Worm (Caenorhabditis elegans) whole organism, dauer: ENCODE results near the gene K06G5.3.

ENCODE experiments used
- unc-62 ChIP-seq: sonication (generic microtip); optimal IDR thresholded peaks from 2 replicates; lab custom pipeline; 2017; ENCODE audit warnings: missing biosample characterization, missing genetic modification reagents, missing genetic modification characterization

Gene K06G5.3

ce11 chrX:14223156-14223555 is at the start of gene K06G5.3:
Gene K06G5.3 (minus strand): TSS chrX:14223256.
- no peak for TF ChIP-seq unc-62

- no peak for TF ChIP-seq unc-62
These were observed 44.7 kb upstream of the K06G5.3 start, which contains the start of gene del-1 for ce11 chrX:14267781-14268180. Gene del-1 (plus strand): TSS chrX:14268081.

ce11 chrX:14267170-14267569 is 44.1 kb upstream of the K06G5.3 start:
- TF ChIP-seq unc-62, result no peak

- no peak for TF ChIP-seq unc-62
These were observed 40.4 kb upstream of the K06G5.3 start, which contains the start of gene E02H4.8 for ce11 chrX:14263473-14263872. Gene E02H4.8 (minus strand): TSS chrX:14263573.

ce11 chrX:14257661-14258060 is 34.6 kb upstream of the K06G5.3 start, which contains the start of gene E02H4.4:
Gene E02H4.4 (plus strand): TSS chrX:14257961.
- TF ChIP-seq unc-62, result no peak

- TF ChIP-seq unc-62, result no peak
These were observed 32.9 kb upstream of the K06G5.3 start, which contains the start of gene E02H4.7 for ce11 chrX:14255973-14256372. Gene E02H4.7 (plus strand): TSS chrX:14256273.

ce11 chrX:14255031-14255430 is 32.0 kb upstream of the K06G5.3 start, which contains the start of gene E02H4.5:
Gene E02H4.5 (minus strand): TSS chrX:14255131.
- no peak for TF ChIP-seq unc-62

- no peak for TF ChIP-seq unc-62
These were observed 29.0 kb upstream of the K06G5.3 start, which contains the start of gene E02H4.6 for ce11 chrX:14252042-14252441. Gene E02H4.6 (minus strand): TSS chrX:14252142.

ce11 chrX:14247436-14248103 is 24.5 kb upstream of the K06G5.3 start, which contains the start of gene K04C1.5:
Gene K04C1.5 (plus strand): TSS chrX:14248053.
- TF ChIP-seq unc-62, result no peak

- TF ChIP-seq unc-62, result no peak
These were observed 23.5 kb upstream of the K06G5.3 start, which contains the start of gene mlc-6 for ce11 chrX:14246518-14246917. Gene mlc-6 (minus strand): TSS chrX:14246618.

- no peak for TF ChIP-seq unc-62
These were observed 21.4 kb upstream of the K06G5.3 start for ce11 chrX:14244493-14244892.

- TF ChIP-seq unc-62, result no peak
These were observed 20.4 kb upstream of the K06G5.3 start, which contains the start of gene K04C1.3 for ce11 chrX:14243345-14243961. Gene K04C1.3 (minus strand): TSS chrX:14243395.

ce11 chrX:14241531-14241930 is 18.5 kb upstream of the K06G5.3 start:
- TF ChIP-seq unc-62, result no peak

ce11 chrX:14240205-14240604 is 17.1 kb upstream of the K06G5.3 start:
- TF ChIP-seq unc-62, result no peak

- TF ChIP-seq unc-62, result no peak
These were observed 15.3 kb upstream of the K06G5.3 start, which contains the start of gene K04C1.2 for ce11 chrX:14238291-14238758. Gene K04C1.2 (plus strand): TSS chrX:14238708.

ce11 chrX:14236121-14236824 is 13.2 kb upstream of the K06G5.3 start:
- TF ChIP-seq unc-62, result no peak

- TF ChIP-seq unc-62, result no peak
These were observed 11.9 kb upstream of the K06G5.3 start, which contains the start of gene srg-37 for ce11 chrX:14234932-14235331. Gene srg-37 (minus strand): TSS chrX:14235032.
